Fruit fly (Drosophila melanogaster) whole organism, embryonic: Measurements from ENCODE around the gene Gr64d.

ENCODE experiments used
- CG10979 ChIP-seq: fragments of 200-800 bp; sonication (Bioruptor generic); optimal IDR thresholded peaks from 2 replicates; lab custom pipeline; 2018; ENCODE audit warnings: missing biosample characterization, mild to moderate bottlenecking, missing genetic modification characterization, moderate library complexity
- CG1647 ChIP-seq: fragments of 200-800 bp; sonication (Bioruptor generic); optimal IDR thresholded peaks from 3 replicates; lab custom pipeline; 2016; ENCODE audit warnings: missing biosample characterization, missing genetic modification characterization
- CG17328 ChIP-seq: fragments of 200-800 bp; sonication (Bioruptor generic); IDR thresholded peaks from 2 replicates; pipeline ENCODE4 v1.3.6; 2022; ENCODE audit warnings: missing biosample characterization, missing genetic modification characterization
- CG17612 ChIP-seq: fragments of 200-800 bp; sonication (Bioruptor generic); IDR thresholded peaks from 2 replicates; pipeline ENCODE4 v1.3.6; 2022; ENCODE audit warnings: missing biosample characterization, missing genetic modification characterization
- CG2678 ChIP-seq: fragments of 200-800 bp; sonication (Bioruptor generic); optimal IDR thresholded peaks from 3 replicates; lab custom pipeline; 2019; ENCODE audit warnings: missing biosample characterization, mild to moderate bottlenecking, missing genetic modification characterization, moderate library complexity
- CG32532 ChIP-seq: fragments of 200-800 bp; sonication (Bioruptor generic); IDR thresholded peaks from 2 replicates; pipeline ENCODE4 v1.3.6; 2022; ENCODE audit warnings: missing biosample characterization, missing genetic modification characterization
- CG32767 ChIP-seq: fragments of 200-800 bp; sonication (Bioruptor generic); IDR thresholded peaks from 2 replicates; pipeline ENCODE4 v1.3.6; 2022; ENCODE audit warnings: missing biosample characterization, missing genetic modification characterization
- CG33213 ChIP-seq: fragments of 200-800 bp; sonication (Bioruptor generic); optimal IDR thresholded peaks from 3 replicates; lab custom pipeline; 2016; ENCODE audit warnings: missing biosample characterization, missing genetic modification characterization
- CG4328 ChIP-seq: fragments of 200-800 bp; sonication (Bioruptor generic); optimal IDR thresholded peaks from 3 replicates; lab custom pipeline; 2017; ENCODE audit warnings: missing biosample characterization, missing genetic modification reagents, missing genetic modification characterization
- CG5245 ChIP-seq: fragments of 200-800 bp; sonication (Bioruptor generic); optimal IDR thresholded peaks from 3 replicates; lab custom pipeline; 2016; ENCODE audit warnings: missing biosample characterization, missing genetic modification characterization
- CG5953 ChIP-seq: fragments of 200-800 bp; sonication (Bioruptor generic); IDR thresholded peaks from 2 replicates; pipeline ENCODE4 v1.3.6; 2022; ENCODE audit warnings: missing biosample characterization, missing genetic modification characterization
- CG6683 ChIP-seq: fragments of 200-800 bp; sonication (Bioruptor generic); optimal IDR thresholded peaks from 2 replicates; lab custom pipeline; 2017; ENCODE audit warnings: missing biosample characterization, mild to moderate bottlenecking, missing genetic modification characterization, missing genetic modification reagents
- CG8290 ChIP-seq, 3 experiments: fragments of 200-800 bp; sonication (Bioruptor generic); optimal IDR thresholded peaks; 2 replicates each; lab custom pipeline; 2016 to 2019; ENCODE audit warnings: missing biosample characterization in 3 of 3, missing genetic modification characterization in 3 of 3, mild to moderate bottlenecking in 2 of 3, moderate library complexity in 1 of 3
- CG8944 ChIP-seq: fragments of 200-800 bp; sonication (Bioruptor generic); optimal IDR thresholded peaks from 3 replicates; lab custom pipeline; 2016; ENCODE audit warnings: missing biosample characterization, missing genetic modification characterization
- CG9437 ChIP-seq: fragments of 200-800 bp; sonication (Bioruptor generic); optimal IDR thresholded peaks from 2 replicates; lab custom pipeline; 2018; ENCODE audit warnings: missing biosample characterization, mild to moderate bottlenecking, missing genetic modification characterization
- CG9609 ChIP-seq: fragments of 200-800 bp; sonication (Bioruptor generic); optimal IDR thresholded peaks from 3 replicates; lab custom pipeline; 2016; ENCODE audit warnings: missing biosample characterization, missing genetic modification characterization
- Dek ChIP-seq: fragments of 200-800 bp; sonication (Bioruptor generic); optimal IDR thresholded peaks from 3 replicates; lab custom pipeline; 2019; ENCODE audit warnings: missing biosample characterization, mild to moderate bottlenecking, missing genetic modification characterization, moderate library complexity
- Ets65A ChIP-seq: fragments of 200-800 bp; sonication (Bioruptor generic); peaks from one replicate; lab custom pipeline; 2016; ENCODE audit warnings: missing biosample characterization, missing genetic modification characterization
- HLH4C ChIP-seq: fragments of 200-800 bp; sonication (Bioruptor generic); IDR thresholded peaks from 3 replicates; pipeline ENCODE4 v1.3.6; 2022; ENCODE audit warnings: missing biosample characterization, missing genetic modification characterization; ENCODE audit not compliant: partially characterized antibody
- Hr3 ChIP-seq: fragments of 200-800 bp; sonication (Bioruptor generic); optimal IDR thresholded peaks from 3 replicates; lab custom pipeline; 2016; ENCODE audit warnings: missing biosample characterization, missing genetic modification characterization
- Hr51 ChIP-seq, 2 experiments: fragments of 200-800 bp; sonication (Bioruptor generic); optimal IDR thresholded peaks; 2 replicates in 1 of 2; 3 replicates in 1 of 2; lab custom pipeline; 2016 to 2018; ENCODE audit warnings: missing biosample characterization in 2 of 2, missing genetic modification characterization in 2 of 2, mild to moderate bottlenecking in 1 of 2, moderate library complexity in 1 of 2
- Kr ChIP-seq: fragments of 200-800 bp; sonication (Bioruptor generic); optimal IDR thresholded peaks from 2 replicates; lab custom pipeline; 2017; ENCODE audit warnings: missing biosample characterization, mild to moderate bottlenecking, missing genetic modification characterization
- Med ChIP-seq: fragments of 200-800 bp; sonication (Bioruptor generic); peaks from one replicate; lab custom pipeline; 2016; ENCODE audit warnings: missing biosample characterization, missing genetic modification characterization, mild to moderate bottlenecking, inconsistent platforms, moderate library complexity
- Meics ChIP-seq: fragments of 200-800 bp; sonication (Bioruptor generic); optimal IDR thresholded peaks from 2 replicates; lab custom pipeline; 2017; ENCODE audit warnings: missing biosample characterization, mild to moderate bottlenecking, missing genetic modification characterization
- Mes4 ChIP-seq: fragments of 200-800 bp; sonication (Bioruptor generic); optimal IDR thresholded peaks from 2 replicates; lab custom pipeline; 2016; ENCODE audit warnings: missing biosample characterization, missing genetic modification characterization
- Opbp ChIP-seq: fragments of 200-800 bp; sonication (Bioruptor generic); IDR thresholded peaks from 3 replicates; pipeline ENCODE4 v1.3.6; 2022; ENCODE audit warnings: missing biosample characterization, missing genetic modification characterization; ENCODE audit not compliant: partially characterized antibody
- Optix ChIP-seq: fragments of 200-800 bp; sonication (Bioruptor generic); IDR thresholded peaks from 3 replicates; pipeline ENCODE4 v1.3.6; 2022; ENCODE audit warnings: missing biosample characterization, missing genetic modification characterization
- Vsx1 ChIP-seq: fragments of 200-800 bp; sonication (Bioruptor generic); optimal IDR thresholded peaks from 2 replicates; lab custom pipeline; 2017; ENCODE audit warnings: missing biosample characterization, mild to moderate bottlenecking, missing genetic modification characterization, missing genetic modification reagents
- ato ChIP-seq: fragments of 200-800 bp; sonication (Bioruptor generic); IDR thresholded peaks from 2 replicates; pipeline ENCODE4 v1.3.6; 2022; ENCODE audit warnings: missing biosample characterization, missing genetic modification characterization; ENCODE audit not compliant: partially characterized antibody
- caup ChIP-seq: fragments of 200-800 bp; sonication (Bioruptor generic); optimal IDR thresholded peaks from 3 replicates; lab custom pipeline; 2017; ENCODE audit warnings: missing biosample characterization, mild to moderate bottlenecking, missing genetic modification characterization, moderate library complexity; ENCODE audit not compliant: severe bottlenecking
- fd102C ChIP-seq: fragments of 200-800 bp; sonication (Bioruptor generic); optimal IDR thresholded peaks from 2 replicates; lab custom pipeline; 2018; ENCODE audit warnings: missing biosample characterization, mild to moderate bottlenecking, missing genetic modification characterization, moderate library complexity
- gt ChIP-seq: fragments of 200-800 bp; sonication (Bioruptor generic); IDR thresholded peaks from 2 replicates; pipeline ENCODE4 v1.3.6; 2022; ENCODE audit warnings: missing biosample characterization, missing genetic modification characterization
- ham ChIP-seq: fragments of 200-800 bp; sonication (Bioruptor generic); IDR thresholded peaks from 2 replicates; pipeline ENCODE4 v1.3.6; 2022; ENCODE audit warnings: missing biosample characterization, missing genetic modification characterization
- kay ChIP-seq: fragments of 200-800 bp; sonication (Bioruptor generic); optimal IDR thresholded peaks from 2 replicates; lab custom pipeline; 2016; ENCODE audit warnings: missing biosample characterization, missing genetic modification characterization
- lbe ChIP-seq: fragments of 200-800 bp; sonication (Bioruptor generic); optimal IDR thresholded peaks from 2 replicates; lab custom pipeline; 2016; ENCODE audit warnings: missing biosample characterization, mild to moderate bottlenecking, missing genetic modification characterization
- nerfin-2 ChIP-seq: fragments of 200-800 bp; sonication (Bioruptor generic); IDR thresholded peaks from 2 replicates; pipeline ENCODE4 v1.3.6; 2022; ENCODE audit warnings: missing biosample characterization, missing genetic modification characterization; ENCODE audit not compliant: partially characterized antibody
- onecut ChIP-seq: fragments of 200-800 bp; sonication (Bioruptor generic); IDR thresholded peaks from 2 replicates; pipeline ENCODE4 v1.3.6; 2022; ENCODE audit warnings: missing biosample characterization, missing genetic modification characterization
- otp ChIP-seq: fragments of 200-800 bp; sonication (Bioruptor generic); IDR thresholded peaks from 3 replicates; pipeline ENCODE4, ENCODE4 v1.3.6; 2022; ENCODE audit warnings: missing biosample characterization, missing genetic modification characterization
- pan ChIP-seq, 4 experiments: fragments of >200 bp in 3 of 4; fragments of 200-800 bp in 1 of 4; sonication (Bioruptor generic) in 1 of 4; optimal IDR thresholded peaks in 3 of 4; IDR thresholded peaks in 1 of 4; 2 replicates each; pipeline versions ENCODE4 v1.3.6 to Lab custom; 2017 to 2022; ENCODE audit warnings: missing biosample characterization in 2 of 4, missing genetic modification characterization in 2 of 4, mixed read lengths in 1 of 4
- run ChIP-seq: fragments of 200-800 bp; sonication (Bioruptor generic); optimal IDR thresholded peaks from 3 replicates; lab custom pipeline; 2018; ENCODE audit warnings: missing biosample characterization, mild to moderate bottlenecking, missing genetic modification characterization
- sc ChIP-seq, 3 experiments: fragments of >200 bp in 2 of 3; fragments of 200-800 bp in 1 of 3; sonication (Bioruptor generic) in 1 of 3; optimal IDR thresholded peaks; 2 replicates in 2 of 3; 3 replicates in 1 of 3; lab custom pipeline; 2017; ENCODE audit warnings: mild to moderate bottlenecking in 1 of 3, missing biosample characterization in 1 of 3, missing genetic modification characterization in 1 of 3, missing genetic modification reagents in 1 of 3
- seq ChIP-seq: fragments of 200-800 bp; sonication (Bioruptor generic); IDR thresholded peaks from 2 replicates; pipeline ENCODE4 v1.3.6; 2022; ENCODE audit warnings: missing biosample characterization, missing genetic modification characterization
- tin ChIP-seq: fragments of 200-800 bp; sonication (Bioruptor generic); optimal IDR thresholded peaks from 3 replicates; lab custom pipeline; 2016; ENCODE audit warnings: missing biosample characterization, missing genetic modification characterization
- tna ChIP-seq: fragments of 200-800 bp; sonication (Bioruptor generic); IDR thresholded peaks from 2 replicates; pipeline ENCODE4 v1.3.6; 2022; ENCODE audit warnings: missing biosample characterization, missing genetic modification characterization; ENCODE audit not compliant: partially characterized antibody
- wek ChIP-seq: fragments of 200-800 bp; sonication (Bioruptor generic); optimal IDR thresholded peaks from 3 replicates; lab custom pipeline; 2018; ENCODE audit warnings: missing biosample characterization, mild to moderate bottlenecking, missing genetic modification characterization, moderate library complexity
- z ChIP-seq: fragments of 200-800 bp; sonication (Bioruptor generic); IDR thresholded peaks from 3 replicates; pipeline ENCODE4 v1.3.6; 2022; ENCODE audit warnings: missing biosample characterization, missing genetic modification characterization
- zen2 ChIP-seq: fragments of 200-800 bp; sonication (Bioruptor generic); IDR thresholded peaks from 3 replicates; pipeline ENCODE4 v1.3.6; 2022; ENCODE audit warnings: missing biosample characterization, missing genetic modification characterization; ENCODE audit not compliant: partially characterized antibody

The Gr64d gene

DNA sequence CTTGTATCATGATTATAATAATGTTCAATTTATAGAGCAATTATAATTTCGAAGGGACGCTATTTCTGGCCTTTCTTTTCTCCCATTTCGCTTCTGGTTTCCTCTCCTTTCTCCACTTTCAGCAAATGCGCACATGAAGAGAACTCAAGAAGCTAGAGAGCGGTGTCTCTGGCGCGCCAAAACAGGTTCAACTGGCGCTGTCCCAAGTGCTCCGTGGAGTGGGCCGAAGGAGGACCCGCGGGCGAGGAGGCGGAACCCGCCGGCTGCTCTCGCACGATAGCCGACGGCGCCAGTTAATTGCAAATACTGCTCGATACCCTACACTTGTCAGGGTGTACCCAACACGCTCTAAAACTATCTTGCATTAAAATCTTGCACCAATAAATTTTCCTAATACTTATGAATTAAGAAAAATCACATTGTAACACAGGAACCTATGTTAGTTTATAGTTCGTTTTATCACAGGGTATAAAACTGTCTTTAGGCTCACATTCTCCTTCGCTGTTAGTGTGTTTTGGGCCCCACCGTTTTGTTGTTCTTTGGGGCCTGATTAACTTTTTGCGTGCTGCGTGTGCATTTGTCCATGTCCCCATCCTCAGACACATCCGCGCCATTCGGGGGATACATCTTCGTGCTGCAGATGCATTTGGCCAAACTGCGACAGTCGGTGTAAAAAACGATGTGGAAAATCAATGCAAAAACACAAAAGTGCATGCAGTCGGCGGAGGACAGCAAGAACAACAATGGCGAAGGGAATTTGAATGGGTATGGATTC is 38.5 kb downstream of the Gr64d start (continued):
- peak; percentile 99 for TF ChIP-seq Ets65A (GFP tag; lab: Kevin White, UChicago)
- TF ChIP-seq CG10979 (tag; lab: Kevin White, UChicago), result peak; percentile 70
- peak; percentile 90 for TF ChIP-seq CG32767 (GFP tag; lab: Robert Waterston, UW)
- peak; percentile 94 for TF ChIP-seq CG5953
- TF ChIP-seq Opbp, result no peak
- TF ChIP-seq seq, result peak; percentile 90
- TF ChIP-seq Dek, result peak; percentile 84
- peak; percentile 84 to 90 for TF ChIP-seq Hr51 (GFP tag; optimal IDR thresholded peaks at IDR 0.05; lab: Kevin White, UChicago)
- TF ChIP-seq HLH4C (GFP tag; lab: Robert Waterston, UW), result no peak
- TF ChIP-seq CG1647 (GFP tag; lab: Kevin White, UChicago), result peak; percentile 72
- peak; percentile 90 for TF ChIP-seq Optix (GFP tag; lab: Robert Waterston, UW)
- peak; percentile 72 for TF ChIP-seq CG33213 (GFP tag; lab: Kevin White, UChicago)
- TF ChIP-seq run (tag; lab: Kevin White, UChicago), result peak; percentile 65
- peak; percentile 6 for TF ChIP-seq CG6683 (GFP tag; lab: Kevin White, UChicago)
- peak; percentile 72 for TF ChIP-seq CG9437 (GFP tag; lab: Kevin White, UChicago)
- TF ChIP-seq fd102C (GFP tag; lab: Kevin White, UChicago), result peak; percentile 9
- no peak for TF ChIP-seq z (GFP tag; lab: Robert Waterston, UW)
- peak; percentile 93 for TF ChIP-seq otp (GFP tag; lab: Robert Waterston, UW)
- peak; percentile 71 for TF ChIP-seq CG5245 (GFP tag; lab: Kevin White, UChicago)
- TF ChIP-seq CG8290 (GFP tag; optimal IDR thresholded peaks at IDR 0.05; lab: Kevin White, UChicago), result no peak
- TF ChIP-seq CG8290 (tag; optimal IDR thresholded peaks at IDR 0.05; lab: Kevin White, UChicago), result peak in 1 of 2 experiments; percentile 96
- TF ChIP-seq caup (GFP tag; lab: Kevin White, UChicago), result peak; percentile 89
- peak; percentile 88 for TF ChIP-seq CG17612 (GFP tag; lab: Robert Waterston, UW)
- TF ChIP-seq kay (GFP tag; lab: Kevin White, UChicago), result no peak
- peak; percentile 75 for TF ChIP-seq onecut
- peak; percentile 90 for TF ChIP-seq CG9609 (GFP tag; lab: Kevin White, UChicago)
- TF ChIP-seq lbe (GFP tag; lab: Kevin White, UChicago), result peak; percentile 96
- TF ChIP-seq Vsx1, result peak; percentile 63
- TF ChIP-seq Hr3 (GFP tag; lab: Kevin White, UChicago), result peak; percentile 77
- no peak for TF ChIP-seq CG4328 (GFP tag; lab: Kevin White, UChicago)
- no peak for TF ChIP-seq sc (optimal IDR thresholded peaks at IDR 0.05; lab: Kevin White, UChicago)
- peak; percentile 69 for TF ChIP-seq sc (GFP tag; optimal IDR thresholded peaks at IDR 0.05; lab: Kevin White, UChicago)
- no peak for TF ChIP-seq zen2 (GFP tag; lab: Robert Waterston, UW)
- peak; percentile 70 for TF ChIP-seq gt (GFP tag; lab: Robert Waterston, UW)
- peak; percentile 79 for TF ChIP-seq Mes4 (GFP tag; lab: Kevin White, UChicago)
- TF ChIP-seq CG2678 (tag; lab: Kevin White, UChicago), result peak; percentile 91
- TF ChIP-seq Kr (GFP tag; lab: Kevin White, UChicago), result no peak
- no peak for TF ChIP-seq pan (optimal IDR thresholded peaks at IDR 0.05; lab: Kevin White, UChicago)
- peak in 1 of 2 experiments; percentile 94 for TF ChIP-seq pan (GFP tag; optimal IDR thresholded peaks at IDR 0.05 in 1 of 2, IDR thresholded peaks at IDR 0.05 in 1 of 2)
- peak; percentile 70 for TF ChIP-seq tin (GFP tag; lab: Kevin White, UChicago)
- no peak for TF ChIP-seq nerfin-2 (GFP tag; lab: Robert Waterston, UW)
- TF ChIP-seq tna (GFP tag; lab: Robert Waterston, UW), result no peak
- TF ChIP-seq Meics, result peak; percentile 85
- peak; percentile 94 for TF ChIP-seq CG17328
- peak; percentile 86 for TF ChIP-seq CG8944
- TF ChIP-seq wek (GFP tag; lab: Kevin White, UChicago), result peak; percentile 22
- peak; percentile 74; the same call in 1 of the 2 replicates for TF ChIP-seq ham
- peak; percentile 94 for TF ChIP-seq CG32532 (GFP tag; lab: Robert Waterston, UW)
- TF ChIP-seq ato, result no peak
- TF ChIP-seq Med (GFP tag; lab: Kevin White, UChicago), result peak; percentile 99
